Worm (Caenorhabditis elegans) whole organism, early embryonic: ENCODE measurements around the gene cwc-15.

Experiments used
- B0310.2 ChIP-seq: sonication (generic microtip); optimal IDR thresholded peaks from 2 replicates; lab custom pipeline; 2016; ENCODE audit warnings: mild to moderate bottlenecking, missing genetic modification characterization, missing compliant biosample characterization
- aly-1 ChIP-seq: sonication (generic microtip); optimal IDR thresholded peaks from 2 replicates; lab custom pipeline; 2016; ENCODE audit warnings: missing genetic modification characterization, missing compliant biosample characterization
- ceh-36 ChIP-seq: sonication (generic microtip); optimal IDR thresholded peaks from 2 replicates; lab custom pipeline; 2016; ENCODE audit warnings: missing genetic modification characterization, inconsistent platforms, missing compliant biosample characterization
- ets-7 ChIP-seq: sonication (generic microtip); optimal IDR thresholded peaks from 2 replicates; lab custom pipeline; 2016; ENCODE audit warnings: missing genotype, missing genetic modification characterization, missing compliant biosample characterization
- hmg-4 ChIP-seq: fragments of 200-800 bp; sonication (Bioruptor generic); optimal IDR thresholded peaks from 2 replicates; lab custom pipeline; 2018; ENCODE audit warnings: mild to moderate bottlenecking, missing genetic modification characterization, missing compliant biosample characterization

ce11 chrV:15982733-15983344, 40.3 kb upstream of the cwc-15 start, which contains the start of the genes fbxa-99 and F36G9.13:
- no peak for TF ChIP-seq ets-7 (tag; lab: Kevin White, UChicago)
- TF ChIP-seq ceh-36, result no peak
- no peak for TF ChIP-seq aly-1 (tag; lab: Kevin White, UChicago)
- no peak for TF ChIP-seq hmg-4
- no peak for TF ChIP-seq B0310.2
